Fruit fly (Drosophila melanogaster): ENCODE measurements around the gene Or85f.

The Or85f gene

DNA sequence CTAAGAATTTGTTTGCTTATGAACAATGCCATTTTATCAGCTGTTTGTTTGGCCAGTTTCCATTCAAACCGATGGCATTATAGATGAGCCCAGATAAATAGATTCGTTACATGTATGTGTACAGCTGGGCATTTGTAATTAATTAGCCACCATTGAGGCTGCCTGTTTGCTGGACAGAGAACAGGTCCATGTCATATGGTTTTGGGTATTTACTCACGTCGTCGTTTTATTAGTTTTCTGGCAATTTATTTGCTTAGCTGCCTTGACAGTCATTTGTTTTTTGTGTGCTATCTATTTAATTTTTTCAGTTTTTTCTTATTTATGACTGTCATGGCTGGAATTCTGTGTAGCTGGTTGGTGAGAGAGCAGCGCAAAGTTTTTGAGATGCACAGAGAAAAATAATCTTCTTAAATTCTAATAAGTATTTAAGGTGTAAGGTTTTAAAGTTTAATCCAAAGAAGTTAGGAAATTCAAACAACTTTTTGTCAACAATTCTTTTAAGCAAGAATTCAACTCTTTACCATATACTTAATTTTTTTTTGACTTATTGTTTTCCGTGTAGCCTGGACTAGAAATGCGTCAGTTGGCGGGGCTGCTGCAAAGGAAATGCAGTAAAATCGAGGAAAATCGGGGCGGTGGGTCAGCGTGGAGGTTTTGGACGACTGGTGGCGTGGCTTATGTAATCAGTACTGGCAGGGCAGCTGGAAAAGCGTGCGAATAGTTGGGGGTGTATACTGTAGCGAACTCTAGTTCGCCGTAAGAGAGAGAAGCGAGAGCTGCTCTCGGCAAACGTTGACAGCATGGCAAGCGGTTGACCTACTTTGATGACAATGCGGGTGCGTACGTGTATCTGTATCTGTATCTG is 36.8 kb downstream of the Or85f start (continued):
- TF ChIP-seq Oli (tag; optimal IDR thresholded peaks at IDR 0.05), result peak; percentile 89
- peak; percentile 92 for TF ChIP-seq PHDP (tag; optimal IDR thresholded peaks at IDR 0.05)
- TF ChIP-seq Meics (GFP tag; optimal IDR thresholded peaks at IDR 0.05), result peak; percentile 89
- TF ChIP-seq dysf (GFP tag; IDR thresholded peaks at IDR 0.05), result peak; percentile 92
- peak; percentile 62 for TF ChIP-seq Rx (GFP tag; IDR thresholded peaks at IDR 0.05)
- TF ChIP-seq HLH3B (GFP tag; IDR thresholded peaks at IDR 0.05), result peak; percentile 73
- TF ChIP-seq p53 (GFP tag; optimal IDR thresholded peaks at IDR 0.05), result peak; percentile 69
- TF ChIP-seq Hr51 (GFP tag; optimal IDR thresholded peaks at IDR 0.05), result peak; percentile 70 to 93
- peak; percentile 71 for TF ChIP-seq CG5245 (GFP tag; optimal IDR thresholded peaks at IDR 0.05)
- TF ChIP-seq CG12744 (GFP tag; optimal IDR thresholded peaks at IDR 0.05), result peak; percentile 72
- peak; percentile 58; the same call in 2 of the 3 replicates for TF ChIP-seq croc (GFP tag; conservative IDR thresholded peaks at IDR 0.05)
- no peak for TF ChIP-seq Tbp (GFP tag; optimal IDR thresholded peaks at IDR 0.05)
- peak; percentile 85 for TF ChIP-seq Oaz (GFP tag; IDR thresholded peaks at IDR 0.05)
- TF ChIP-seq pan (optimal IDR thresholded peaks at IDR 0.05), result no peak
- peak in 1 of 2 experiments; percentile 92 for TF ChIP-seq pan (GFP tag; optimal IDR thresholded peaks at IDR 0.05 in 1 of 2, IDR thresholded peaks at IDR 0.05 in 1 of 2)
- TF ChIP-seq CG7745 (tag; optimal IDR thresholded peaks at IDR 0.05), result no peak
- TF ChIP-seq BEAF-32 (GFP tag; optimal IDR thresholded peaks at IDR 0.05), result no peak
- TF ChIP-seq toy (GFP tag; IDR thresholded peaks at IDR 0.05), result 0 out of 2 replicates have a peak, but pooled peaks have one; percentile 62
- peak; percentile 82 for TF ChIP-seq CG16863 (GFP tag; optimal IDR thresholded peaks at IDR 0.05)
- TF ChIP-seq ci (GFP tag; IDR thresholded peaks at IDR 0.05), result peak; percentile 93
- TF ChIP-seq zen (tag; optimal IDR thresholded peaks at IDR 0.05), result peak; percentile 72
- TF ChIP-seq Camta (GFP tag; optimal IDR thresholded peaks at IDR 0.05), result peak; percentile 79
- peak; percentile 92 for TF ChIP-seq CG15269 (tag; optimal IDR thresholded peaks at IDR 0.05)
- TF ChIP-seq Mes4 (GFP tag; optimal IDR thresholded peaks at IDR 0.05), result peak; percentile 40
- TF ChIP-seq corto (GFP tag; optimal IDR thresholded peaks at IDR 0.05), result no peak
- no peak for TF ChIP-seq jing (GFP tag; optimal IDR thresholded peaks at IDR 0.05)
- TF ChIP-seq Nf-YC (tag; optimal IDR thresholded peaks at IDR 0.05), result peak; percentile 74
- TF ChIP-seq psq (GFP tag; optimal IDR thresholded peaks at IDR 0.05), result peak; percentile 51
- TF ChIP-seq Abd-B (GFP tag; optimal IDR thresholded peaks at IDR 0.05), result peak; percentile 77
- TF ChIP-seq CG4854 (GFP tag; optimal IDR thresholded peaks at IDR 0.05), result peak; percentile 79
- no peak for TF ChIP-seq Dp (GFP tag; optimal IDR thresholded peaks at IDR 0.05)
- peak; percentile 90 for TF ChIP-seq CG12659 (GFP tag; optimal IDR thresholded peaks at IDR 0.05)
- TF ChIP-seq CG14710 (tag; optimal IDR thresholded peaks at IDR 0.05), result peak; percentile 67
- peak; percentile 52 for TF ChIP-seq CG18011 (GFP tag; optimal IDR thresholded peaks at IDR 0.05)
- TF ChIP-seq CG11456 (GFP tag; IDR thresholded peaks at IDR 0.05), result peak; percentile 82
- peak; percentile 79 for TF ChIP-seq CG6683 (GFP tag; optimal IDR thresholded peaks at IDR 0.05)
- peak; percentile 72 for TF ChIP-seq CkIIα-i1 (GFP tag; IDR thresholded peaks at IDR 0.05)
- TF ChIP-seq sr (GFP tag; IDR thresholded peaks at IDR 0.05), result 0 out of 3 replicates have a peak, but pooled peaks have one; percentile 32
- TF ChIP-seq pfk (GFP tag; optimal IDR thresholded peaks at IDR 0.05), result no peak
- TF ChIP-seq fu2 (GFP tag; optimal IDR thresholded peaks at IDR 0.05), result peak; percentile 74
- peak; percentile 53; the same call in 1 of the 3 replicates for TF ChIP-seq jigr1 (GFP tag; IDR thresholded peaks at IDR 0.05)
- TF ChIP-seq CG3995 (GFP tag; optimal IDR thresholded peaks at IDR 0.05), result peak; percentile 42
- peak; percentile 88 for TF ChIP-seq CG2712 (tag; optimal IDR thresholded peaks at IDR 0.05)
- TF ChIP-seq CG6654 (GFP tag; optimal IDR thresholded peaks at IDR 0.05), result peak; percentile 57
- peak; percentile 75 for TF ChIP-seq sima (GFP tag; optimal IDR thresholded peaks at IDR 0.05)
- TF ChIP-seq CG7963 (GFP tag; IDR thresholded peaks at IDR 0.05; ENCODE audit: partially characterized antibody), result no peak
- TF ChIP-seq CG17612 (GFP tag; IDR thresholded peaks at IDR 0.05), result peak; percentile 57; the same call in 1 of the 2 replicates
- TF ChIP-seq gce (GFP tag; IDR thresholded peaks at IDR 0.05), result peak; percentile 85
